Worm (Caenorhabditis elegans) whole organism, midembryonic: ENCODE results near the gene srg-40.

Experiments
- T22C8.4 ChIP-seq: fragments of 200-800 bp; sonication (Bioruptor generic); IDR thresholded peaks from 2 replicates; pipeline ENCODE4 v1.3.6; 2022; ENCODE audit warnings: missing genetic modification characterization, missing compliant biosample characterization
- cog-1 ChIP-seq: sonication (generic microtip); optimal IDR thresholded peaks from 2 replicates; lab custom pipeline; 2016; ENCODE audit warnings: missing genetic modification characterization, missing compliant biosample characterization
- flt-1 ChIP-seq: fragments of 200-800 bp; sonication (Bioruptor generic); IDR thresholded peaks from 2 replicates; pipeline ENCODE4 v1.3.6; 2022; ENCODE audit warnings: missing genetic modification characterization, missing compliant biosample characterization
- med-1 ChIP-seq: sonication (generic microtip); optimal IDR thresholded peaks from 2 replicates; lab custom pipeline; 2017; ENCODE audit warnings: missing genetic modification characterization, mild to moderate bottlenecking, missing compliant biosample characterization, antibody characterized with exemption, missing genetic modification reagents; ENCODE audit not compliant: insufficient read depth
- ref-1 ChIP-seq: fragments of 200-800 bp; sonication (Bioruptor generic); conservative IDR thresholded peaks from 2 replicates; pipeline ENCODE4 v1.3.6; 2022; ENCODE audit warnings: missing genetic modification reagents, missing genetic modification characterization, missing compliant biosample characterization
- tab-1 ChIP-seq: fragments of 200-800 bp; sonication (Bioruptor generic); IDR thresholded peaks from 2 replicates; pipeline ENCODE4 v1.3.6; 2022; ENCODE audit warnings: missing genetic modification characterization, missing compliant biosample characterization
- ztf-29 ChIP-seq: fragments of 200-800 bp; sonication (Bioruptor generic); IDR thresholded peaks from 2 replicates; pipeline ENCODE4 v1.3.6; 2022; ENCODE audit warnings: missing genetic modification reagents, missing genetic modification characterization, missing compliant biosample characterization

DNA sequence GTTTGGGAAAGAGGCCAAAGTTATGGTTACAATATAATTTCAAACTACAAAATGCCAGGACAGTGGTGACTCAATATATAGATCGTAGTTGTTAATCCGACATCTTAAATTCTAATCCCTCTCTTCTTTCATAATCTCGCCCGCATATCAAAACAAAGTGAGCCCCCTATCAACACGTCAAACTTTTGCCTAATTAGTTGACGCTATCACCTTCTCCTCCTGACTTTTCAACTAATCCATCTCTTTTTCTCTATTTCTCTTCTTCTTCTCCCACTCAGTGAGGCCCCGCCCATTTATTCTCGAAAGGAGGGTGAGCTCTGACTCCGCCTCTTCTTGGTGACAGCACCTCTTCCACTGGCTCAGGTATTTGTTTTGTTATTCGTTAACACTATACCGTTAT lies 46.9 kb upstream of the srg-40 start:
- TF ChIP-seq ztf-29 (GFP tag; lab: Robert Waterston, UW) (no peak), cog-1 (tag; lab: Kevin White, UChicago) (no peak), tab-1 (GFP tag; lab: Robert Waterston, UW) (no peak), T22C8.4 (GFP tag; lab: Robert Waterston, UW) (no peak), med-1 (GFP tag; lab: Kevin White, UChicago) (no peak), ref-1 (GFP tag; lab: Robert Waterston, UW) (no peak), flt-1 (no peak)
